Worm (Caenorhabditis elegans): Measurements from ENCODE around the gene hif-1.

ce11 chrV:20829511-20829910 is 49.3 kb downstream of the hif-1 start, which contains the start of gene num-1:
- TF ChIP-seq ztf-23 (GFP tag; IDR thresholded peaks at IDR 0.05) (no peak), flt-1 (GFP tag; IDR thresholded peaks at IDR 0.05) (no peak), med-1 (GFP tag; optimal IDR thresholded peaks at IDR 0.05; ENCODE audit: insufficient read depth) (no peak), tab-1 (GFP tag; IDR thresholded peaks at IDR 0.05) (no peak), T22C8.4 (GFP tag; IDR thresholded peaks at IDR 0.05) (no peak), ztf-29 (GFP tag; IDR thresholded peaks at IDR 0.05) (no peak), cog-1 (tag; optimal IDR thresholded peaks at IDR 0.05) (no peak), klf-2 (GFP tag; conservative IDR thresholded peaks at IDR 0.05) (no peak), ref-1 (GFP tag; conservative IDR thresholded peaks at IDR 0.05) (no peak)

All from whole organism, midembryonic.